Worm (Caenorhabditis elegans): ENCODE measurements around the gene C17G10.10.

The C17G10.10 gene

DNA sequence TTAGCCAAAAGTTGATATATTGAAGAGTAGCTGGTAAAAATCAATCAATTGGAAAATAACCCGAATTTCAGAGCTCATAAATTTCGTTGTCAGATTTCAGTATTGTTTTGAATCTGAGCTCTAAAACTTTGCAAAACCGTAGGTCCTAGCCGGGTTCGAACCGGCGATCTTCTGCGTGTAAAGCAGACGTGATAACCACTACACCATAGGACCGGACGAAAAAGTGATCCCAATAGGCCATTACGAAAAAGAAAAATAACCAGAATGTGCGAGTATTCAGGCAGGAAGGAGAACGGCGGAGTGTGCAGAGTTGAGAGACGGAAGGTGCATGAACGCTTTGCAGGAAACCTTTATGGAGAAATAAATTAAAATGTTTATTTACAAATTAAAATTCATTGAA lies 22.1 kb downstream of the C17G10.10 start:
- TF ChIP-seq egl-44 (GFP tag; IDR thresholded peaks at IDR 0.05) (no peak), mes-4 (tag; optimal IDR thresholded peaks at IDR 0.05) (peak; percentile 56), mcd-1 (GFP tag; IDR thresholded peaks at IDR 0.05) (0 out of 2 replicates have a peak, but pooled peaks have one; percentile 46), unc-130 (GFP tag; optimal IDR thresholded peaks at IDR 0.05) (peak; percentile 18), ztf-26 (tag; optimal IDR thresholded peaks at IDR 0.05) (peak; percentile 7), ceh-79 (tag; optimal IDR thresholded peaks at IDR 0.05) (no peak), die-1 (tag; optimal IDR thresholded peaks at IDR 0.05) (peak; percentile 69), Y67H2A.10 (GFP tag; conservative IDR thresholded peaks at IDR 0.05) (no peak), attf-5 (GFP tag; optimal IDR thresholded peaks at IDR 0.05) (peak; percentile 30), sptf-2 (GFP tag; optimal IDR thresholded peaks at IDR 0.05) (no peak), pbrm-1 (GFP tag; IDR thresholded peaks at IDR 0.05) (no peak), ztf-6 (GFP tag; IDR thresholded peaks at IDR 0.05) (no peak), dpff-1 (tag; optimal IDR thresholded peaks at IDR 0.05) (no peak), gei-17 (GFP tag; optimal IDR thresholded peaks at IDR 0.05) (no peak), F37B4.10 (GFP tag; IDR thresholded peaks at IDR 0.05) (no peak), D2030.7 (GFP tag; IDR thresholded peaks at IDR 0.05) (0 out of 2 replicates have a peak, but pooled peaks have one; percentile 26), Y79H2A.3 (GFP tag; conservative IDR thresholded peaks at IDR 0.05) (no peak), ets-4 (GFP tag; optimal IDR thresholded peaks at IDR 0.05) (no peak), attf-6 (GFP tag; IDR thresholded peaks at IDR 0.05) (peak; percentile 70), Y56A3A.18 (GFP tag; IDR thresholded peaks at IDR 0.05) (0 out of 2 replicates have a peak, but pooled peaks have one; percentile 55), madf-6 (GFP tag; IDR thresholded peaks at IDR 0.05) (no peak), cebp-2 (GFP tag; IDR thresholded peaks at IDR 0.05) (peak; percentile 60; the same call in 1 of the 2 replicates), atf-7 (tag; optimal IDR thresholded peaks at IDR 0.05) (no peak), snpc-1.1 (tag; optimal IDR thresholded peaks at IDR 0.05; ENCODE audit: insufficient read depth) (no peak), F57C9.4 (tag; optimal IDR thresholded peaks at IDR 0.05) (no peak), ztf-3 (GFP tag; optimal IDR thresholded peaks at IDR 0.05) (no peak), snpc-3.4 (tag; optimal IDR thresholded peaks at IDR 0.05) (peak; percentile 22), F55B11.4 (tag; optimal IDR thresholded peaks at IDR 0.05; ENCODE audit: borderline replicate concordance, insufficient read depth) (no peak), sea-2 (GFP tag; IDR thresholded peaks at IDR 0.05) (no peak), lin-26 (GFP tag; IDR thresholded peaks at IDR 0.05) (peak; percentile 86), ztf-28 (GFP tag; IDR thresholded peaks at IDR 0.05) (no peak), F33H1.4 (GFP tag; IDR thresholded peaks at IDR 0.05) (peak; percentile 27; the same call in 1 of the 2 replicates), nhr-179 (tag; optimal IDR thresholded peaks at IDR 0.05) (no peak), ztf-22 (GFP tag; optimal IDR thresholded peaks at IDR 0.05) (no peak), zim-3 (tag; optimal IDR thresholded peaks at IDR 0.05) (peak; percentile 35), rec-8 (tag; optimal IDR thresholded peaks at IDR 0.05) (peak in 1 of 2 experiments; percentile 65), nfya-1 (tag; optimal IDR thresholded peaks at IDR 0.05; ENCODE audit: borderline replicate concordance, insufficient read depth) (no peak), B0336.3 (GFP tag; IDR thresholded peaks at IDR 0.05) (0 out of 2 replicates have a peak, but pooled peaks have one; percentile 28), hlh-26 (GFP tag; conservative IDR thresholded peaks at IDR 0.05) (no peak), F10E7.11 (tag; optimal IDR thresholded peaks at IDR 0.05) (no peak), hsf-1 (GFP tag; IDR thresholded peaks at IDR 0.05) (no peak), hmg-1.2 (GFP tag; IDR thresholded peaks at IDR 0.05) (peak; percentile 71), nhr-120 (GFP tag; IDR thresholded peaks at IDR 0.05) (no peak), ceh-100 (GFP tag; IDR thresholded peaks at IDR 0.05) (peak; percentile 53; the same call in 1 of the 2 replicates), egl-18 (GFP tag; IDR thresholded peaks at IDR 0.05) (no peak), efl-1 (GFP tag; optimal IDR thresholded peaks at IDR 0.05) (no peak), B0019.2 (GFP tag; conservative IDR thresholded peaks at IDR 0.05) (no peak), ceh-27 (GFP tag; optimal IDR thresholded peaks at IDR 0.05) (peak; percentile 50), ekl-4 (GFP tag; IDR thresholded peaks at IDR 0.05) (peak; percentile 40; the same call in 1 of the 2 replicates)
